Fruit fly (Drosophila melanogaster): Measurements from ENCODE around the gene CG11147.
A peak's percentile ranks its signal among the peaks of the same experiment; 100 is the strongest.

dm6 chr2L:5778157-5778556 lies 37.1 kb upstream of the CG11147 start:
- TF ChIP-seq fd96Ca (GFP tag; IDR thresholded peaks at IDR 0.05) (no peak), CG8301 (tag; optimal IDR thresholded peaks at IDR 0.05) (peak; percentile 28), Snoo (tag; optimal IDR thresholded peaks at IDR 0.05) (no peak), Ets98B (GFP tag; IDR thresholded peaks at IDR 0.05) (no peak), CG17806 (tag; optimal IDR thresholded peaks at IDR 0.05) (peak; percentile 46), CG8159 (tag; optimal IDR thresholded peaks at IDR 0.05) (peak; percentile 38), EcR (GFP tag; optimal IDR thresholded peaks at IDR 0.05) (no peak), CG34367 (tag; optimal IDR thresholded peaks at IDR 0.05) (no peak)
